Worm (Caenorhabditis elegans) whole organism, L1 larva: ENCODE data around the gene dsl-7.

ENCODE experiments used
- dsc-1 ChIP-seq: sonication (generic microtip); optimal IDR thresholded peaks from 2 replicates; lab custom pipeline; 2016; ENCODE audit warnings: mild to moderate bottlenecking, missing genetic modification characterization, missing compliant biosample characterization
- efl-1 ChIP-seq, 4 experiments: fragments of 150-350 bp; optimal IDR thresholded peaks in 3 of 4; peaks in 1 of 4; 1 replicate in 1 of 4; 2 replicates in 3 of 4; lab custom pipeline; 2014; ENCODE audit warnings: missing biosample characterization in 2 of 4, missing genetic modification characterization in 2 of 4, missing genetic modification reagents in 2 of 4
- elt-2 ChIP-seq: sonication (generic microtip); optimal IDR thresholded peaks from 2 replicates; lab custom pipeline; 2016; ENCODE audit warnings: missing genetic modification characterization, mild to moderate bottlenecking, inconsistent platforms, missing compliant biosample characterization, missing genetic modification reagents
- jun-1 ChIP-seq: fragments of 150-350 bp; optimal IDR thresholded peaks from 2 replicates; lab custom pipeline; 2014; ENCODE audit warnings: missing biosample characterization, missing genetic modification reagents, missing genetic modification characterization
- lin-35 ChIP-seq, 2 experiments: fragments of 150-350 bp; optimal IDR thresholded peaks; 2 replicates each; lab custom pipeline; 2014; ENCODE audit warnings: missing biosample characterization in 2 of 2, missing genetic modification characterization in 2 of 2, missing genetic modification reagents in 2 of 2
- nhr-90 ChIP-seq: sonication (generic microtip); optimal IDR thresholded peaks from 2 replicates; lab custom pipeline; 2016; ENCODE audit warnings: mild to moderate bottlenecking, missing genetic modification characterization, missing compliant biosample characterization; ENCODE audit not compliant: poor library complexity
- xbp-1 ChIP-seq: sonication (generic microtip); optimal IDR thresholded peaks from 2 replicates; lab custom pipeline; 2016; ENCODE audit warnings: missing genetic modification characterization, missing compliant biosample characterization

Gene dsl-7

DNA sequence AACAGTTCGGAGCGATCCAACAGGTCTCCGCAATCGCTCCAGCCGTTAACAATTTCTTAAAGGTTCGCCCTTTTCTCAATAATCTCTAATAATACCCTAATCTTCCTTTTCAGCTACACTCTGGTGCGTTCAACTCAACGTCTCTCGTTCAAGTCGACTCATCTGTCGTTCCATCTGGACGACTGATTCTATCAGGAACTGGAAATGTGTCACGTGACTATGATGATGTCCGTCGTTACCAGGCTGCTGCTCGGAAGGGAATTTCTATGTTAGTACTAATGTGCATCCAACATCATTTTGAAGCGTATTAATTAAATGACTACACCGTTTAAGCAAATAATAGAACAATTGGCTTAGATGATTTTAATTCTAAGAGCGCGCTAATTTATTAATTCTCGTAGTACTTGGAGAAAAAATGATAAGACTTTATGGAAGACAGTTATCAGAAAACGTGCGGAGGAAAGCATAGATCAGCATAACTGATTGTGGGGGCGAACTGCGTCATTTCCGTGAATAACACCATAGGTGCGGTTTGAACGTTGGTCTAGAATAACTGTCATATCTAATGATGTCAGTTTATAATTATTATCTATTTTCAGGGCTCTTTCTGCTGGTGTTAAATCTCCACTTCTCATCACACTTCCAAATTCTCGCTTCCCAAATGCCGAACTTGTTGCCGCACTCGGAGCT, 51.0 kb downstream of the dsl-7 start:
- TF ChIP-seq jun-1 (tag; lab: Kevin White, UChicago) (peak; percentile 25), lin-35 (GFP tag; optimal IDR thresholded peaks at IDR 0.05; lab: Kevin White, UChicago) (peak in 1 of 2 experiments; percentile 9), xbp-1 (tag; lab: Kevin White, UChicago) (no peak), nhr-90 (no peak), elt-2 (tag; lab: Kevin White, UChicago) (peak; percentile 62), efl-1 (optimal IDR thresholded peaks at IDR 0.05; lab: Kevin White, UChicago) (no peak), efl-1 (GFP tag; optimal IDR thresholded peaks at IDR 0.05 in 1 of 2; lab: Kevin White, UChicago) (peak in 1 of 2 experiments; percentile 62), dsc-1 (tag; lab: Kevin White, UChicago) (no peak)
